Worm (Caenorhabditis elegans) whole organism, early embryonic: ENCODE data around the gene srh-28.

Experiments
- B0310.2 ChIP-seq: sonication (generic microtip); optimal IDR thresholded peaks from 2 replicates; lab custom pipeline; 2016; ENCODE audit warnings: mild to moderate bottlenecking, missing genetic modification characterization, missing compliant biosample characterization
- F13C5.2 ChIP-seq: sonication (generic microtip); optimal IDR thresholded peaks from 2 replicates; lab custom pipeline; 2017; ENCODE audit warnings: mild to moderate bottlenecking, missing genetic modification characterization, inconsistent platforms, missing compliant biosample characterization
- aly-1 ChIP-seq: sonication (generic microtip); optimal IDR thresholded peaks from 2 replicates; lab custom pipeline; 2016; ENCODE audit warnings: missing genetic modification characterization, missing compliant biosample characterization
- ama-1 ChIP-seq: fragments of 150-350 bp; optimal IDR thresholded peaks from 2 replicates; lab custom pipeline; 2014
- ceh-13 ChIP-seq: fragments of 200-800 bp; sonication (Bioruptor generic); optimal IDR thresholded peaks from 2 replicates; lab custom pipeline; 2018; ENCODE audit warnings: mild to moderate bottlenecking, missing genetic modification characterization, missing compliant biosample characterization
- ceh-36 ChIP-seq: sonication (generic microtip); optimal IDR thresholded peaks from 2 replicates; lab custom pipeline; 2016; ENCODE audit warnings: missing genetic modification characterization, inconsistent platforms, missing compliant biosample characterization
- ets-7 ChIP-seq: sonication (generic microtip); optimal IDR thresholded peaks from 2 replicates; lab custom pipeline; 2016; ENCODE audit warnings: missing genotype, missing genetic modification characterization, missing compliant biosample characterization
- flt-1 ChIP-seq: fragments of 200-800 bp; sonication (Bioruptor generic); IDR thresholded peaks from 2 replicates; pipeline ENCODE4 v1.3.6; 2022; ENCODE audit warnings: missing genetic modification characterization, missing compliant biosample characterization
- hmbx-1 ChIP-seq: sonication (generic microtip); optimal IDR thresholded peaks from 2 replicates; lab custom pipeline; 2016; ENCODE audit warnings: mild to moderate bottlenecking, missing genetic modification characterization, missing compliant biosample characterization
- hmg-4 ChIP-seq: fragments of 200-800 bp; sonication (Bioruptor generic); optimal IDR thresholded peaks from 2 replicates; lab custom pipeline; 2018; ENCODE audit warnings: mild to moderate bottlenecking, missing genetic modification characterization, missing compliant biosample characterization
- hnd-1 ChIP-seq: sonication (generic microtip); optimal IDR thresholded peaks from 2 replicates; lab custom pipeline; 2016; ENCODE audit warnings: missing genetic modification characterization, missing compliant biosample characterization
- pes-1 ChIP-seq: fragments of 200-800 bp; sonication (Bioruptor generic); IDR thresholded peaks from 2 replicates; pipeline ENCODE4 v1.3.6; 2022; ENCODE audit warnings: missing genetic modification reagents, missing genetic modification characterization, missing compliant biosample characterization
- scrt-1 ChIP-seq: fragments of 200-800 bp; sonication (Bioruptor generic); IDR thresholded peaks from 2 replicates; pipeline ENCODE4 v1.3.6; 2022; ENCODE audit warnings: missing genetic modification characterization, missing compliant biosample characterization
- sea-1 ChIP-seq: fragments of 200-800 bp; sonication (Bioruptor generic); conservative IDR thresholded peaks from 2 replicates; pipeline ENCODE4 v1.3.6; 2022; ENCODE audit warnings: missing genetic modification characterization, missing compliant biosample characterization
- tbx-11 ChIP-seq: fragments of 200-800 bp; sonication (Bioruptor generic); IDR thresholded peaks from 2 replicates; pipeline ENCODE4 v1.3.6; 2022; ENCODE audit warnings: missing genetic modification characterization, missing compliant biosample characterization
- tbx-37 ChIP-seq: fragments of 200-800 bp; sonication (Bioruptor generic); conservative IDR thresholded peaks from 2 replicates; pipeline ENCODE4 v1.3.6; 2022; ENCODE audit warnings: missing genetic modification reagents, missing genetic modification characterization, missing compliant biosample characterization
- tra-4 ChIP-seq: sonication (generic microtip); optimal IDR thresholded peaks from 2 replicates; lab custom pipeline; 2017; ENCODE audit warnings: missing genetic modification characterization, missing compliant biosample characterization

srh-28 gene

ce11 chrV:6810091-6810490 is 34.5 kb upstream of the srh-28 start:
- TF ChIP-seq sea-1 (GFP tag; lab: Robert Waterston, UW), result no peak
- TF ChIP-seq ceh-36 (tag; lab: Kevin White, UChicago), result no peak
- TF ChIP-seq pes-1 (GFP tag; lab: Robert Waterston, UW), result no peak
- no peak for TF ChIP-seq aly-1 (tag; lab: Kevin White, UChicago)
- no peak for TF ChIP-seq ama-1 (lab: Kevin White, UChicago)
- no peak for TF ChIP-seq ceh-13 (GFP tag; lab: Kevin White, UChicago)
- TF ChIP-seq hnd-1 (tag; lab: Kevin White, UChicago), result no peak
- TF ChIP-seq tbx-37 (GFP tag; lab: Robert Waterston, UW), result no peak
- no peak for TF ChIP-seq ets-7 (tag; lab: Kevin White, UChicago)
- TF ChIP-seq F13C5.2 (tag; lab: Kevin White, UChicago), result no peak
- no peak for TF ChIP-seq tra-4 (tag; lab: Kevin White, UChicago)
- TF ChIP-seq tbx-11, result no peak
- no peak for TF ChIP-seq B0310.2 (tag; lab: Kevin White, UChicago)

- TF ChIP-seq ceh-36 (tag; lab: Kevin White, UChicago), result no peak
- TF ChIP-seq ets-7 (tag; lab: Kevin White, UChicago), result no peak
- no peak for TF ChIP-seq hmbx-1
- no peak for TF ChIP-seq ama-1 (lab: Kevin White, UChicago)
- no peak for TF ChIP-seq tra-4 (tag; lab: Kevin White, UChicago)
- no peak for TF ChIP-seq sea-1 (GFP tag; lab: Robert Waterston, UW)
- TF ChIP-seq tbx-11, result no peak
- no peak for TF ChIP-seq tbx-37 (GFP tag; lab: Robert Waterston, UW)
- no peak for TF ChIP-seq hmg-4 (GFP tag; lab: Kevin White, UChicago)
- no peak for TF ChIP-seq B0310.2 (tag; lab: Kevin White, UChicago)
- TF ChIP-seq flt-1 (GFP tag; lab: Robert Waterston, UW), result no peak
- TF ChIP-seq scrt-1 (GFP tag; lab: Robert Waterston, UW), result no peak
- no peak for TF ChIP-seq hnd-1 (tag; lab: Kevin White, UChicago)
- TF ChIP-seq F13C5.2 (tag; lab: Kevin White, UChicago), result no peak
- no peak for TF ChIP-seq ceh-13 (GFP tag; lab: Kevin White, UChicago)
- no peak for TF ChIP-seq aly-1 (tag; lab: Kevin White, UChicago)
- TF ChIP-seq pes-1 (GFP tag; lab: Robert Waterston, UW), result no peak
Measured at ce11 chrV:6808962-6809361, 33.4 kb upstream of the srh-28 start, which contains the start of gene dmsr-16. Gene dmsr-16, minus strand, starts transcription at chrV:6809062.

ce11 chrV:6806340-6806739 is 30.7 kb upstream of the srh-28 start, which contains the start of gene dmsr-12:
Gene dmsr-12, minus strand, starts transcription at chrV:6806440.
- TF ChIP-seq hmg-4 (GFP tag; lab: Kevin White, UChicago) (no peak), tbx-11 (no peak), F13C5.2 (tag; lab: Kevin White, UChicago) (no peak), pes-1 (GFP tag; lab: Robert Waterston, UW) (no peak), tra-4 (tag; lab: Kevin White, UChicago) (no peak), scrt-1 (GFP tag; lab: Robert Waterston, UW) (no peak), ceh-13 (GFP tag; lab: Kevin White, UChicago) (no peak)

ce11 chrV:6803992-6804391 is 28.4 kb upstream of the srh-28 start, which contains the start of gene dmsr-11:
Gene dmsr-11, minus strand, starts transcription at chrV:6804092.
- TF ChIP-seq scrt-1 (GFP tag; lab: Robert Waterston, UW), result no peak
- TF ChIP-seq hnd-1 (tag; lab: Kevin White, UChicago), result no peak
- TF ChIP-seq F13C5.2 (tag; lab: Kevin White, UChicago), result no peak
- no peak for TF ChIP-seq pes-1 (GFP tag; lab: Robert Waterston, UW)
- no peak for TF ChIP-seq B0310.2 (tag; lab: Kevin White, UChicago)
- no peak for TF ChIP-seq hmg-4 (GFP tag; lab: Kevin White, UChicago)
- TF ChIP-seq ama-1 (lab: Kevin White, UChicago), result no peak
- no peak for TF ChIP-seq sea-1 (GFP tag; lab: Robert Waterston, UW)

- TF ChIP-seq hmg-4 (GFP tag; lab: Kevin White, UChicago) (no peak), tbx-11 (no peak), scrt-1 (GFP tag; lab: Robert Waterston, UW) (no peak), ceh-13 (GFP tag; lab: Kevin White, UChicago) (no peak), tbx-37 (GFP tag; lab: Robert Waterston, UW) (no peak), flt-1 (GFP tag; lab: Robert Waterston, UW) (no peak), tra-4 (tag; lab: Kevin White, UChicago) (no peak), aly-1 (tag; lab: Kevin White, UChicago) (no peak), sea-1 (GFP tag; lab: Robert Waterston, UW) (no peak), hnd-1 (tag; lab: Kevin White, UChicago) (no peak)
Measured at ce11 chrV:6801850-6802249, 26.2 kb upstream of the srh-28 start, which contains the start of gene dmsr-10. Gene dmsr-10, minus strand, starts transcription at chrV:6801950.

ce11 chrV:6799564-6799963 is 24.0 kb upstream of the srh-28 start, which contains the start of gene dmsr-9:
Gene dmsr-9, minus strand, starts transcription at chrV:6799664.
- no peak for TF ChIP-seq tbx-11
- no peak for TF ChIP-seq hnd-1 (tag; lab: Kevin White, UChicago)
- TF ChIP-seq scrt-1 (GFP tag; lab: Robert Waterston, UW), result no peak
- TF ChIP-seq hmg-4 (GFP tag; lab: Kevin White, UChicago), result no peak
- TF ChIP-seq sea-1 (GFP tag; lab: Robert Waterston, UW), result no peak
- TF ChIP-seq aly-1 (tag; lab: Kevin White, UChicago), result no peak
- no peak for TF ChIP-seq ceh-36 (tag; lab: Kevin White, UChicago)
- no peak for TF ChIP-seq B0310.2 (tag; lab: Kevin White, UChicago)
- no peak for TF ChIP-seq hmbx-1
- TF ChIP-seq ama-1 (lab: Kevin White, UChicago), result no peak
- no peak for TF ChIP-seq flt-1 (GFP tag; lab: Robert Waterston, UW)
- no peak for TF ChIP-seq ceh-13 (GFP tag; lab: Kevin White, UChicago)
- no peak for TF ChIP-seq pes-1 (GFP tag; lab: Robert Waterston, UW)
- TF ChIP-seq F13C5.2 (tag; lab: Kevin White, UChicago), result no peak
- TF ChIP-seq tra-4 (tag; lab: Kevin White, UChicago), result no peak
- TF ChIP-seq tbx-37 (GFP tag; lab: Robert Waterston, UW), result no peak
- no peak for TF ChIP-seq ets-7 (tag; lab: Kevin White, UChicago)
